Worm (Caenorhabditis elegans) whole organism, early embryonic: ENCODE measurements around the gene F38E9.6.
"Not testable (repeated sequence)": the region's sequence is repeated elsewhere in the genome, so short reads cannot be mapped to it uniquely, and the experiment has no call there.

Experiments used
- B0310.2 ChIP-seq: sonication (generic microtip); optimal IDR thresholded peaks from 2 replicates; lab custom pipeline; 2016; ENCODE audit warnings: mild to moderate bottlenecking, missing genetic modification characterization, missing compliant biosample characterization
- F13C5.2 ChIP-seq: sonication (generic microtip); optimal IDR thresholded peaks from 2 replicates; lab custom pipeline; 2017; ENCODE audit warnings: mild to moderate bottlenecking, missing genetic modification characterization, inconsistent platforms, missing compliant biosample characterization
- aly-1 ChIP-seq: sonication (generic microtip); optimal IDR thresholded peaks from 2 replicates; lab custom pipeline; 2016; ENCODE audit warnings: missing genetic modification characterization, missing compliant biosample characterization
- ama-1 ChIP-seq: fragments of 150-350 bp; optimal IDR thresholded peaks from 2 replicates; lab custom pipeline; 2014
- ceh-13 ChIP-seq: fragments of 200-800 bp; sonication (Bioruptor generic); optimal IDR thresholded peaks from 2 replicates; lab custom pipeline; 2018; ENCODE audit warnings: mild to moderate bottlenecking, missing genetic modification characterization, missing compliant biosample characterization
- ceh-36 ChIP-seq: sonication (generic microtip); optimal IDR thresholded peaks from 2 replicates; lab custom pipeline; 2016; ENCODE audit warnings: missing genetic modification characterization, inconsistent platforms, missing compliant biosample characterization
- ets-7 ChIP-seq: sonication (generic microtip); optimal IDR thresholded peaks from 2 replicates; lab custom pipeline; 2016; ENCODE audit warnings: missing genotype, missing genetic modification characterization, missing compliant biosample characterization
- flt-1 ChIP-seq: fragments of 200-800 bp; sonication (Bioruptor generic); IDR thresholded peaks from 2 replicates; pipeline ENCODE4 v1.3.6; 2022; ENCODE audit warnings: missing genetic modification characterization, missing compliant biosample characterization
- hmbx-1 ChIP-seq: sonication (generic microtip); optimal IDR thresholded peaks from 2 replicates; lab custom pipeline; 2016; ENCODE audit warnings: mild to moderate bottlenecking, missing genetic modification characterization, missing compliant biosample characterization
- hmg-4 ChIP-seq: fragments of 200-800 bp; sonication (Bioruptor generic); optimal IDR thresholded peaks from 2 replicates; lab custom pipeline; 2018; ENCODE audit warnings: mild to moderate bottlenecking, missing genetic modification characterization, missing compliant biosample characterization
- hnd-1 ChIP-seq: sonication (generic microtip); optimal IDR thresholded peaks from 2 replicates; lab custom pipeline; 2016; ENCODE audit warnings: missing genetic modification characterization, missing compliant biosample characterization
- pes-1 ChIP-seq: fragments of 200-800 bp; sonication (Bioruptor generic); IDR thresholded peaks from 2 replicates; pipeline ENCODE4 v1.3.6; 2022; ENCODE audit warnings: missing genetic modification reagents, missing genetic modification characterization, missing compliant biosample characterization
- scrt-1 ChIP-seq: fragments of 200-800 bp; sonication (Bioruptor generic); IDR thresholded peaks from 2 replicates; pipeline ENCODE4 v1.3.6; 2022; ENCODE audit warnings: missing genetic modification characterization, missing compliant biosample characterization
- sea-1 ChIP-seq: fragments of 200-800 bp; sonication (Bioruptor generic); conservative IDR thresholded peaks from 2 replicates; pipeline ENCODE4 v1.3.6; 2022; ENCODE audit warnings: missing genetic modification characterization, missing compliant biosample characterization
- tbx-11 ChIP-seq: fragments of 200-800 bp; sonication (Bioruptor generic); IDR thresholded peaks from 2 replicates; pipeline ENCODE4 v1.3.6; 2022; ENCODE audit warnings: missing genetic modification characterization, missing compliant biosample characterization
- tbx-37 ChIP-seq: fragments of 200-800 bp; sonication (Bioruptor generic); conservative IDR thresholded peaks from 2 replicates; pipeline ENCODE4 v1.3.6; 2022; ENCODE audit warnings: missing genetic modification reagents, missing genetic modification characterization, missing compliant biosample characterization
- tra-4 ChIP-seq: sonication (generic microtip); optimal IDR thresholded peaks from 2 replicates; lab custom pipeline; 2017; ENCODE audit warnings: missing genetic modification characterization, missing compliant biosample characterization

Gene F38E9.6

ce11 chrX:16443657-16444056 is 11.4 kb downstream of the F38E9.6 start:
- no peak for TF ChIP-seq ceh-13 (GFP tag; lab: Kevin White, UChicago)
- TF ChIP-seq flt-1, result no peak

DNA sequence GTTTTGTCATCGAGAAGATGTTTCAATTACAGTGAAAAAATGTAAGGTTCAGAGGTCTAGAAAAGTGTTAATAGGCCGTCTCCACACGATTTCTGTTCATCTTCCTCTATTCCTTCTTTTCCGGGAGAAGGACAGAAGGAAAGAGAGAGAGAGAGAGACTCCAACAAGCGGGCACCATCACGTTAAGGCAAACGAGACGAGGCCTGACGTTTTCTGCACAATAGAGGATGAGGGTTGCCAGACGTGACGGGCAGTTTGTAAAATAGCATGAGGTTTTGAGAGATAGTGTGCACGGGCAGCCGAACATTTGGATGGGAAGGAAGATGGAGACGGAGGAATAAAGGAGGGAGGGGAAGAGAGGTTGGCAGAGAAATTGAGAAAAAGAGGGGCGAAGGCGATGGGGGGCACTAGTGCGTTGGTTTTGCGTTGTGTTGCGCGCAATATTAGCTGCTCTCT is 13.6 kb downstream of the F38E9.6 start, which contains the start of gene twf-2:
TSS of gene twf-2 (plus strand) at position 405 of the 456 bp plus-strand sequence.
- 0 out of 2 replicates have a peak, but pooled peaks have one; percentile 39 for TF ChIP-seq flt-1
- peak; percentile 49 for TF ChIP-seq B0310.2 (tag; lab: Kevin White, UChicago)
- peak; percentile 85 for TF ChIP-seq F13C5.2 (tag; lab: Kevin White, UChicago)
- TF ChIP-seq ceh-13 (GFP tag; lab: Kevin White, UChicago), result no peak
- no peak for TF ChIP-seq tbx-37
- no peak for TF ChIP-seq tra-4
- no peak for TF ChIP-seq ceh-36
- TF ChIP-seq hmbx-1 (tag; lab: Kevin White, UChicago), result no peak
- no peak for TF ChIP-seq pes-1
- peak; percentile 27 for TF ChIP-seq aly-1 (tag; lab: Kevin White, UChicago)
- TF ChIP-seq scrt-1 (GFP tag; lab: Robert Waterston, UW), result no peak
- TF ChIP-seq sea-1 (GFP tag; lab: Robert Waterston, UW), result 0 out of 2 replicates have a peak, but pooled peaks have one; percentile 18
- TF ChIP-seq ets-7 (tag; lab: Kevin White, UChicago), result no peak
- no peak for TF ChIP-seq hnd-1 (tag; lab: Kevin White, UChicago)
- 0 out of 2 replicates have a peak, but pooled peaks have one; percentile 36 for TF ChIP-seq tbx-11 (GFP tag; lab: Robert Waterston, UW)
- TF ChIP-seq ama-1, result no peak
- peak; percentile 93 for TF ChIP-seq hmg-4 (GFP tag; lab: Kevin White, UChicago)

DNA sequence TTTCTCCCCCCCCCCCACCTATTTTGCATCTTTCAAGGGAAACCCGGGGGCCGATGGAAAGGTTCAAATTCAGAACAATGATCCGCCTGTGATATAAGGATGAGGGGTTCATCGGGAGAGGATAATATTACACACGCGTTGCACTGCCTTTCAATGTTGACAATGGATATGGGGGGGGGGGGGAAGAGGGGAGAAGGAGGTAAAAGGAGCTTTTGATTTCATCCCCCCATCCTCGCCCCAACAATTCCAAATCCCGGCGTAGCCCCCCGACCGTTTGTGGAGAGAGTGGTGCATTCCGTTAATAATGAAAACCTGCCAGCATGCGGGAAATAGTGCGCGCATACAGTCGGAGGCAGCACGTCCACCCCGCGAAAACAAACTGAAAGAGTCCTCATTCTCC is 14.9 kb downstream of the F38E9.6 start:
- 0 out of 2 replicates have a peak, but pooled peaks have one; percentile 33 for TF ChIP-seq tbx-11 (GFP tag; lab: Robert Waterston, UW)
- no peak for TF ChIP-seq tra-4
- no peak for TF ChIP-seq tbx-37
- no peak for TF ChIP-seq B0310.2 (tag; lab: Kevin White, UChicago)
- TF ChIP-seq F13C5.2 (tag; lab: Kevin White, UChicago), result no peak
- TF ChIP-seq hnd-1 (tag; lab: Kevin White, UChicago), result no peak
- peak; percentile 40 for TF ChIP-seq hmg-4 (GFP tag; lab: Kevin White, UChicago)

DNA sequence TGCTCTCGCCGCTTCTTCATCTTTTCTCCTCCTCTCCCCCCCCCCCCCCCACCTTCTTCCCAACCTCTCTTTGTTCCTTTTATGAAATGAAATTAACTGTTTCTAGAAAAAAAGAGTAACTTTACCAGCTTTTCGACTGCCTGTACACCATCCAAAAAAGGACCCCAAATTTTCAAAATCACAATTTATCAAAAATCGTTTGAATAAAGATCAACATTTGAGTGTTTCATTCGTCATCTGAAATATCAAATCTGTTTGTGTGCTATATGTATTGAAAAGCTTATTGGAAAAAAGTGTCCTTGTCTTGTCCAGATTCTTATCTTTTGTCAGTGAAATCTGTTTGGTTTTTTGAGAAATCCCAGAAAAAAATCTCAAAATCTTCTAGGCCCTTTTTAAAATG is 18.9 kb downstream of the F38E9.6 start:
- TF ChIP-seq scrt-1 (GFP tag; lab: Robert Waterston, UW), result no peak
- TF ChIP-seq hnd-1 (tag; lab: Kevin White, UChicago), result no peak
- no peak for TF ChIP-seq tbx-11 (GFP tag; lab: Robert Waterston, UW)
- no peak for TF ChIP-seq ama-1
- no peak for TF ChIP-seq sea-1 (GFP tag; lab: Robert Waterston, UW)
- no peak for TF ChIP-seq ceh-36
- no peak for TF ChIP-seq B0310.2 (tag; lab: Kevin White, UChicago)

ce11 chrX:16451642-16452041 is 19.4 kb downstream of the F38E9.6 start, which contains the start of gene F38E9.4:
TSS of gene F38E9.4 (plus strand) at chrX:16451942.
- TF ChIP-seq ama-1; B0310.2 (tag; lab: Kevin White, UChicago); ceh-13 (GFP tag; lab: Kevin White, UChicago): not testable (repeated sequence)

DNA sequence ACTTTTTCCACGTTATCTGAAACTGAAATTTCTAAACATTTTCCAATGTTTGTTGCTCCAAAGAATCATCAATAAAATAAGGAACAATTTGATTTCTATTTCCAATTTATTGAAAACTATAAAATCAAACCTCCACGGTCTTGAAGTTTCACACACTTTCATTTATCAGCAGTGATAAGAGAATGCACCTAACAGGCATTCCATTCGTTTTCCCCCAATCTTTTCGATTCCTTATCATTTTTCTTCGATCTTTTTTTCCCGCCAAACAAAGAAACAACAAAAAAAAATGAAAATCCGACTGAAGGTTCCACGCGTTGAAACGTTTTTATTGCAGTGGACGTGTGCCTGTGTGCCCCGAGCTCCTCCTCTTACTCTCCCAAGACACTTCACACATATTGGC is 24.4 kb downstream of the F38E9.6 start, which contains the start of gene nas-39:
TSS of gene nas-39 (plus strand) at position 269 of the 400 bp plus-strand sequence.
- TF ChIP-seq tbx-11 (GFP tag; lab: Robert Waterston, UW), result no peak
- no peak for TF ChIP-seq F13C5.2 (tag; lab: Kevin White, UChicago)
- TF ChIP-seq aly-1 (tag; lab: Kevin White, UChicago), result no peak
- TF ChIP-seq scrt-1 (GFP tag; lab: Robert Waterston, UW), result no peak
- TF ChIP-seq hmbx-1 (tag; lab: Kevin White, UChicago), result no peak
- no peak for TF ChIP-seq ceh-36

DNA sequence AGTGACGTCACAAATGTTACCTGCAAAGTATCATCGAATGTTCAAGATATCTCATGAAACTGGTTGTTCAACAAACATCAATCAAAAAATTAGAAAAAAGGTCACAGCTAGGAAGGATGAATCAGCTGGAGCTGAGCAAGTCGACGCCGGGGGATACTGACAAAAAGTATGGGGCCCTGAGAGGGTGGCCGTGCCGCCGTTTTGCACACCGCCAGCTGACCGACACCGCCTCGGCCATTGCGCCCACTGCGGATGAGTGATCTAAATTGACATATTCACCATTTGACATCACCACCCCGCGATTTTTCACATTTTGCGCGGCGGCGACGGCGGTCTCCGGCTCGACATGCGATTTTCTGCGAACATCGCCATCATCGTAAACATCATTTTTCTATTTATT is 24.9 kb downstream of the F38E9.6 start:
- TF ChIP-seq tra-4 (no peak), hmg-4 (GFP tag; lab: Kevin White, UChicago) (peak; percentile 48)

ce11 chrX:16461319-16461718 is 29.1 kb downstream of the F38E9.6 start:
- TF ChIP-seq pes-1 (peak; percentile 33; the same call in 1 of the 2 replicates), hmg-4 (GFP tag; lab: Kevin White, UChicago) (no peak), tbx-11 (GFP tag; lab: Robert Waterston, UW) (no peak), aly-1 (tag; lab: Kevin White, UChicago) (no peak), scrt-1 (GFP tag; lab: Robert Waterston, UW) (no peak), hnd-1 (tag; lab: Kevin White, UChicago) (no peak), ceh-13 (GFP tag; lab: Kevin White, UChicago) (no peak), ama-1 (no peak), flt-1 (peak; percentile 41; the same call in 1 of the 2 replicates), ets-7 (tag; lab: Kevin White, UChicago) (no peak)

DNA sequence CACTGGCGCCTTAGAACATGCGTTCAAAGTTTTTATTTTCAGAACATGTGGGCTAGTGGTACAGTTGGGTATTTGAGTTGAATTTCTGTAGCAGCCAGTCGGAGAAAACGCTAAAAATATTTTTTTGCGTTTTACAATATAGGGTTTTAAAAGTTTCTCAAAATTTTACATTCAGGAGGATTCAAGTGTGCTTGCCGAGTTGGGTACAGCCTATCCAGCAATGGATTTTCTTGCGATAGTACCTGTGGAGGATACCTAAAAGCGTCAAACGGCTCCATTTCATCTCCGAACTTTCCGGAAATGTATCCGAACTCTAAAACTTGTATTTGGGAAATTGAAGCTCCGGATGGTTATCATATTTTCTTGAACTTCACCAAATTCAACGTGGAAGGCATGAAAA is 33.9 kb downstream of the F38E9.6 start:
- TF ChIP-seq tra-4, result no peak
- TF ChIP-seq aly-1 (tag; lab: Kevin White, UChicago), result no peak
- no peak for TF ChIP-seq pes-1
- TF ChIP-seq ama-1, result no peak
- no peak for TF ChIP-seq sea-1 (GFP tag; lab: Robert Waterston, UW)
- no peak for TF ChIP-seq B0310.2 (tag; lab: Kevin White, UChicago)
- no peak for TF ChIP-seq tbx-37
- no peak for TF ChIP-seq ceh-36
- no peak for TF ChIP-seq hnd-1 (tag; lab: Kevin White, UChicago)
